Fruit fly (Drosophila melanogaster) whole organism, embryonic: ENCODE measurements around the gene cv-c.
A peak's percentile ranks its signal among the peaks of the same experiment; 100 is the strongest.

ENCODE experiments used
- Antp ChIP-seq: fragments of 200-800 bp; sonication (Bioruptor generic); optimal IDR thresholded peaks from 3 replicates; lab custom pipeline; 2016; ENCODE audit warnings: missing biosample characterization, missing genetic modification characterization
- CG11456 ChIP-seq: fragments of 200-800 bp; sonication (Bioruptor generic); IDR thresholded peaks from 3 replicates; pipeline ENCODE4 v1.3.6; 2022; ENCODE audit warnings: missing biosample characterization, missing genetic modification characterization
- CG11696 ChIP-seq: fragments of 200-800 bp; sonication (Bioruptor generic); IDR thresholded peaks from 2 replicates; pipeline ENCODE4 v1.3.6; 2022; ENCODE audit warnings: missing biosample characterization, missing genetic modification characterization
- CG12219 ChIP-seq: fragments of 200-800 bp; sonication (Bioruptor generic); optimal IDR thresholded peaks from 3 replicates; lab custom pipeline; 2018; ENCODE audit warnings: missing biosample characterization, mild to moderate bottlenecking, missing genetic modification characterization
- CG15011 ChIP-seq: fragments of 200-800 bp; sonication (Bioruptor generic); optimal IDR thresholded peaks from 3 replicates; lab custom pipeline; 2018; ENCODE audit warnings: missing biosample characterization, mild to moderate bottlenecking, missing genetic modification characterization
- CG1647 ChIP-seq: fragments of 200-800 bp; sonication (Bioruptor generic); optimal IDR thresholded peaks from 3 replicates; lab custom pipeline; 2016; ENCODE audit warnings: missing biosample characterization, missing genetic modification characterization
- CG17328 ChIP-seq: fragments of 200-800 bp; sonication (Bioruptor generic); IDR thresholded peaks from 2 replicates; pipeline ENCODE4 v1.3.6; 2022; ENCODE audit warnings: missing biosample characterization, missing genetic modification characterization
- CG3838 ChIP-seq: fragments of 200-800 bp; sonication (Bioruptor generic); optimal IDR thresholded peaks from 3 replicates; lab custom pipeline; 2016; ENCODE audit warnings: missing biosample characterization, missing genetic modification characterization
- CG43689 ChIP-seq: fragments of 200-800 bp; sonication (Bioruptor generic); IDR thresholded peaks from 2 replicates; pipeline ENCODE4 v1.3.6; 2022; ENCODE audit warnings: missing biosample characterization, missing genetic modification characterization
- CG4730 ChIP-seq: fragments of 200-800 bp; sonication (Bioruptor generic); IDR thresholded peaks from 2 replicates; pipeline ENCODE4 v1.3.6; 2022; ENCODE audit warnings: missing biosample characterization, missing genetic modification characterization
- CG5953 ChIP-seq: fragments of 200-800 bp; sonication (Bioruptor generic); IDR thresholded peaks from 2 replicates; pipeline ENCODE4 v1.3.6; 2022; ENCODE audit warnings: missing biosample characterization, missing genetic modification characterization
- CG6654 ChIP-seq: fragments of 200-800 bp; sonication (Bioruptor generic); optimal IDR thresholded peaks from 2 replicates; lab custom pipeline; 2017; ENCODE audit warnings: missing biosample characterization, mild to moderate bottlenecking, missing genetic modification characterization
- CG6683 ChIP-seq: fragments of 200-800 bp; sonication (Bioruptor generic); optimal IDR thresholded peaks from 2 replicates; lab custom pipeline; 2017; ENCODE audit warnings: missing biosample characterization, mild to moderate bottlenecking, missing genetic modification characterization, missing genetic modification reagents
- CG7963 ChIP-seq: fragments of 200-800 bp; sonication (Bioruptor generic); IDR thresholded peaks from 3 replicates; pipeline ENCODE4 v1.3.6; 2022; ENCODE audit warnings: missing biosample characterization, missing genetic modification characterization; ENCODE audit not compliant: partially characterized antibody
- CG8478 ChIP-seq: fragments of >200 bp; optimal IDR thresholded peaks from 2 replicates; lab custom pipeline; 2018
- CG8765 ChIP-seq: fragments of 200-800 bp; sonication (Bioruptor generic); IDR thresholded peaks from 2 replicates; pipeline ENCODE4 v1.3.6; 2022; ENCODE audit warnings: missing biosample characterization, missing genetic modification characterization
- CkIIα-i1 ChIP-seq: fragments of 200-800 bp; sonication (Bioruptor generic); IDR thresholded peaks from 2 replicates; pipeline ENCODE4 v1.3.6; 2022; ENCODE audit warnings: missing biosample characterization, missing genetic modification characterization
- CoRest ChIP-seq: fragments of 200-800 bp; sonication (Bioruptor generic); optimal IDR thresholded peaks from 3 replicates; lab custom pipeline; 2018; ENCODE audit warnings: missing biosample characterization, mild to moderate bottlenecking, missing genetic modification characterization, moderate library complexity
- ERR ChIP-seq: fragments of 200-800 bp; sonication (Bioruptor generic); optimal IDR thresholded peaks from 2 replicates; lab custom pipeline; 2016; ENCODE audit warnings: missing biosample characterization, missing genetic modification characterization
- Hr3 ChIP-seq: fragments of 200-800 bp; sonication (Bioruptor generic); optimal IDR thresholded peaks from 3 replicates; lab custom pipeline; 2016; ENCODE audit warnings: missing biosample characterization, missing genetic modification characterization
- Hr78 ChIP-seq, 2 experiments: fragments of 200-800 bp in 1 of 2; fragments of >200 bp in 1 of 2; sonication (Bioruptor generic) in 1 of 2; optimal IDR thresholded peaks; 2 replicates each; lab custom pipeline; 2017 to 2019; ENCODE audit warnings: missing biosample characterization in 2 of 2, missing genetic modification characterization in 2 of 2, mild to moderate bottlenecking in 1 of 2, moderate library complexity in 1 of 2
- MESR4 ChIP-seq: fragments of 200-800 bp; sonication (Bioruptor generic); optimal IDR thresholded peaks from 2 replicates; lab custom pipeline; 2018; ENCODE audit warnings: missing biosample characterization, mild to moderate bottlenecking, missing genetic modification characterization, moderate library complexity
- Mrtf ChIP-seq: fragments of 200-800 bp; sonication (Bioruptor generic); IDR thresholded peaks from 3 replicates; pipeline ENCODE4 v1.3.6; 2022; ENCODE audit warnings: missing biosample characterization, missing genetic modification characterization
- Nf-YC ChIP-seq: fragments of 200-800 bp; optimal IDR thresholded peaks from 3 replicates; lab custom pipeline; 2019; ENCODE audit warnings: missing biosample characterization, mild to moderate bottlenecking, missing genetic modification characterization, moderate library complexity
- Oli ChIP-seq: fragments of 200-800 bp; sonication (Bioruptor generic); optimal IDR thresholded peaks from 2 replicates; lab custom pipeline; 2018; ENCODE audit warnings: missing biosample characterization, mild to moderate bottlenecking, missing genetic modification characterization, moderate library complexity
- Opbp ChIP-seq: fragments of 200-800 bp; sonication (Bioruptor generic); IDR thresholded peaks from 3 replicates; pipeline ENCODE4 v1.3.6; 2022; ENCODE audit warnings: missing biosample characterization, missing genetic modification characterization; ENCODE audit not compliant: partially characterized antibody
- Ptx1 ChIP-seq: fragments of 200-800 bp; sonication (Bioruptor generic); IDR thresholded peaks from 2 replicates; pipeline ENCODE4 v1.3.6; 2022; ENCODE audit warnings: missing biosample characterization, missing genetic modification characterization
- Sox100B ChIP-seq: fragments of 200-800 bp; sonication (Bioruptor generic); optimal IDR thresholded peaks from 3 replicates; lab custom pipeline; 2018; ENCODE audit warnings: missing biosample characterization, mild to moderate bottlenecking, missing genetic modification characterization
- Taf1 ChIP-seq: fragments of 200-800 bp; sonication (Bioruptor generic); IDR thresholded peaks from 2 replicates; pipeline ENCODE4 v1.3.6; 2022; ENCODE audit warnings: missing biosample characterization, missing genetic modification characterization
- YL-1 ChIP-seq: fragments of 200-800 bp; sonication (Bioruptor generic); optimal IDR thresholded peaks from 3 replicates; lab custom pipeline; 2017; ENCODE audit warnings: missing biosample characterization, mild to moderate bottlenecking, missing genetic modification characterization
- ap ChIP-seq: fragments of 200-800 bp; sonication (Bioruptor generic); IDR thresholded peaks from 2 replicates; pipeline ENCODE4 v1.3.6; 2022; ENCODE audit warnings: missing biosample characterization, missing genetic modification characterization
- ato ChIP-seq: fragments of 200-800 bp; sonication (Bioruptor generic); IDR thresholded peaks from 2 replicates; pipeline ENCODE4 v1.3.6; 2022; ENCODE audit warnings: missing biosample characterization, missing genetic modification characterization; ENCODE audit not compliant: partially characterized antibody
- dm ChIP-seq: fragments of 200-800 bp; sonication (Bioruptor generic); optimal IDR thresholded peaks from 3 replicates; lab custom pipeline; 2016; ENCODE audit warnings: missing biosample characterization, missing genetic modification characterization
- dmrt99B ChIP-seq: fragments of 200-800 bp; sonication (Bioruptor generic); optimal IDR thresholded peaks from 2 replicates; lab custom pipeline; 2018; ENCODE audit warnings: missing biosample characterization, mild to moderate bottlenecking, missing genetic modification characterization, moderate library complexity
- ems ChIP-seq: fragments of 200-800 bp; sonication (Bioruptor generic); optimal IDR thresholded peaks from 3 replicates; lab custom pipeline; 2016; ENCODE audit warnings: missing biosample characterization, missing genetic modification characterization
- fd96Cb ChIP-seq: fragments of 200-800 bp; sonication (Bioruptor generic); optimal IDR thresholded peaks from 2 replicates; lab custom pipeline; 2018; ENCODE audit warnings: missing biosample characterization, mild to moderate bottlenecking, missing genetic modification characterization, moderate library complexity
- gro ChIP-seq: fragments of 200-800 bp; sonication (Bioruptor generic); optimal IDR thresholded peaks from 2 replicates; lab custom pipeline; 2016; ENCODE audit warnings: missing biosample characterization, missing genetic modification characterization
- h ChIP-seq: fragments of >200 bp; optimal IDR thresholded peaks from 2 replicates; lab custom pipeline; 2017
- her ChIP-seq: fragments of 200-800 bp; sonication (Bioruptor generic); optimal IDR thresholded peaks from 2 replicates; lab custom pipeline; 2016; ENCODE audit warnings: missing biosample characterization, missing genetic modification characterization
- insv ChIP-seq, 2 experiments: fragments of 200-800 bp; sonication (Bioruptor generic); optimal IDR thresholded peaks; 3 replicates each; lab custom pipeline; 2016 to 2018; ENCODE audit warnings: missing biosample characterization in 2 of 2, missing genetic modification characterization in 2 of 2
- kah ChIP-seq: fragments of 200-800 bp; sonication (Bioruptor generic); optimal IDR thresholded peaks from 2 replicates; lab custom pipeline; 2018; ENCODE audit warnings: missing biosample characterization, mild to moderate bottlenecking, missing genetic modification characterization
- lola ChIP-seq, 3 experiments: fragments of >200 bp in 2 of 3; fragments of 200-800 bp in 1 of 3; sonication (Bioruptor generic) in 1 of 3; optimal IDR thresholded peaks; 2 replicates each; lab custom pipeline; 2017 to 2019; ENCODE audit warnings: missing biosample characterization in 3 of 3, missing genetic modification characterization in 3 of 3, mild to moderate bottlenecking in 1 of 3, moderate library complexity in 1 of 3
- nerfin-1 ChIP-seq: fragments of 200-800 bp; sonication (Bioruptor generic); optimal IDR thresholded peaks from 3 replicates; lab custom pipeline; 2019; ENCODE audit warnings: missing biosample characterization, mild to moderate bottlenecking, missing genetic modification characterization, moderate library complexity
- seq ChIP-seq: fragments of 200-800 bp; sonication (Bioruptor generic); IDR thresholded peaks from 2 replicates; pipeline ENCODE4 v1.3.6; 2022; ENCODE audit warnings: missing biosample characterization, missing genetic modification characterization
- sisA ChIP-seq: fragments of 200-800 bp; sonication (Bioruptor generic); IDR thresholded peaks from 2 replicates; pipeline ENCODE4 v1.3.6; 2022; ENCODE audit warnings: missing biosample characterization, missing genetic modification characterization
- slbo ChIP-seq: fragments of 200-800 bp; sonication (Bioruptor generic); IDR thresholded peaks from 2 replicates; pipeline ENCODE4 v1.3.6; 2022; ENCODE audit warnings: missing biosample characterization, missing genetic modification characterization
- sna ChIP-seq: fragments of 200-800 bp; sonication (Bioruptor generic); IDR thresholded peaks from 2 replicates; pipeline ENCODE4 v1.3.6; 2022; ENCODE audit warnings: missing biosample characterization, missing genetic modification characterization; ENCODE audit not compliant: partially characterized antibody
- sob ChIP-seq: fragments of 200-800 bp; sonication (Bioruptor generic); IDR thresholded peaks from 2 replicates; pipeline ENCODE4 v1.3.6; 2022; ENCODE audit warnings: missing biosample characterization, missing genetic modification characterization
- tna ChIP-seq: fragments of 200-800 bp; sonication (Bioruptor generic); IDR thresholded peaks from 2 replicates; pipeline ENCODE4 v1.3.6; 2022; ENCODE audit warnings: missing biosample characterization, missing genetic modification characterization; ENCODE audit not compliant: partially characterized antibody
- trem ChIP-seq: fragments of 200-800 bp; optimal IDR thresholded peaks from 3 replicates; lab custom pipeline; 2019; ENCODE audit warnings: missing biosample characterization, mild to moderate bottlenecking, missing genetic modification characterization, moderate library complexity

cv-c gene

DNA sequence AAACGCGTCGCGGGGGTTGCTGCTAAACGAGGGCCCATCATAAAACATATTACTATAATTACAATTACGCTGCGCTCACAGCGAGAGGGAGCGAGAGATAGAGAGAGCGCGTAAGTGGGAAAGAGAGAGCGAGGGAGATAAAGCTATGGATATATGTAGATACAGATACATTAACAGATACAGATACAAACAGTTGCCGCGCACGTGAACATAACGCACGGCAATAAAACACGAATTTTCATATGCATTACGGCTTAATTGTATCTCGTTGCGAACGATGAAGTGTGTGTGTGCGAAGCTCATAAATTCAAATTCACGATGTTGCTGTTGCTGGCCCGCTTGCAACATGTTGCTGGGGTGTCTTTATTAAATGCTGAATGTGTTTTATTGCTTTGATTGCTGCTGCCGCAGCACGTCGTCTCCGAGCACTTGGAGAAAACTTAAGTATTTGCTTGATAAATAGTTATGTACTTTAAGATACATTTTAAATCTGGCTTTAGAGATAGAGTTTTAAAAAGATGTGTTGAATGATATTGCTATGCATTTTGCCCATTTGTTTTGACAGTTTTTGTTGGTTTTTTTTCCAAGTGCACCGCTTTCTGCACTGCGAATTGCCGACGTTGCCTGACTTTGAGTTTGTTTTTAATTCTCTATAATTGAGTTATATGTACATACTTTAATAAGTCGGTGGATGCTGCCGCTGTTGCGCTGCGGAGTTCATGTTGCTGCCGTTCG, 111.1 kb downstream of the cv-c start (continued):
- peak; percentile 79 for TF ChIP-seq ap (GFP tag; lab: Robert Waterston, UW)
- TF ChIP-seq Oli (tag; lab: Kevin White, UChicago), result peak; percentile 84
- TF ChIP-seq dm (GFP tag; lab: Kevin White, UChicago), result peak; percentile 41
- TF ChIP-seq ERR (GFP tag; lab: Kevin White, UChicago), result peak; percentile 40
- TF ChIP-seq MESR4 (GFP tag; lab: Kevin White, UChicago), result no peak
- TF ChIP-seq trem, result peak; percentile 18
- peak; percentile 54; the same call in 1 of the 2 replicates for TF ChIP-seq CG8765
- TF ChIP-seq Hr3 (GFP tag; lab: Kevin White, UChicago), result peak; percentile 77
- peak; percentile 79 for TF ChIP-seq CG5953 (GFP tag; lab: Robert Waterston, UW)
- peak; percentile 90 for TF ChIP-seq seq (GFP tag; lab: Robert Waterston, UW)
- TF ChIP-seq CG17328 (GFP tag; lab: Robert Waterston, UW), result peak; percentile 90
- TF ChIP-seq slbo (GFP tag; lab: Robert Waterston, UW), result peak; percentile 88
- TF ChIP-seq CoRest (tag; lab: Kevin White, UChicago), result peak; percentile 77
- no peak for TF ChIP-seq CG6654 (GFP tag; lab: Kevin White, UChicago)
- no peak for TF ChIP-seq sna (GFP tag; lab: Robert Waterston, UW)
- peak; percentile 79 for TF ChIP-seq CG11456 (GFP tag; lab: Robert Waterston, UW)
- peak; percentile 80 for TF ChIP-seq Mrtf (GFP tag; lab: Robert Waterston, UW)
- TF ChIP-seq CG6683 (GFP tag; lab: Kevin White, UChicago), result peak; percentile 31
- TF ChIP-seq CG1647 (GFP tag; lab: Kevin White, UChicago), result peak; percentile 50
- peak; percentile 85 for TF ChIP-seq sisA (GFP tag; lab: Robert Waterston, UW)
- TF ChIP-seq her, result peak; percentile 12
- no peak for TF ChIP-seq YL-1 (GFP tag; lab: Kevin White, UChicago)
- no peak for TF ChIP-seq CG8478 (lab: Kevin White, UChicago)
- TF ChIP-seq sob (GFP tag; lab: Robert Waterston, UW), result peak; percentile 82
- TF ChIP-seq ato (GFP tag; lab: Robert Waterston, UW), result no peak
- TF ChIP-seq CG15011 (GFP tag; lab: Kevin White, UChicago), result peak; percentile 14
- 0 out of 2 replicates have a peak, but pooled peaks have one; percentile 20 for TF ChIP-seq CkIIα-i1
- TF ChIP-seq Ptx1 (GFP tag; lab: Robert Waterston, UW), result peak; percentile 89
- TF ChIP-seq h (lab: Kevin White, UChicago), result no peak
- no peak for TF ChIP-seq CG3838 (GFP tag; lab: Kevin White, UChicago)
- peak; percentile 64 for TF ChIP-seq Taf1 (GFP tag; lab: Robert Waterston, UW)
- no peak for TF ChIP-seq Nf-YC (tag; lab: Kevin White, UChicago)
- peak; percentile 83 for TF ChIP-seq dmrt99B (tag; lab: Kevin White, UChicago)
- peak; percentile 81 for TF ChIP-seq ems (GFP tag; lab: Kevin White, UChicago)
- TF ChIP-seq CG12219 (GFP tag; lab: Kevin White, UChicago), result peak; percentile 78
- no peak for TF ChIP-seq tna (GFP tag; lab: Robert Waterston, UW)
- no peak for TF ChIP-seq Opbp (GFP tag; lab: Robert Waterston, UW)
- TF ChIP-seq fd96Cb (tag; lab: Kevin White, UChicago), result peak; percentile 67
- peak; percentile 76 for TF ChIP-seq CG11696 (GFP tag; lab: Robert Waterston, UW)
- no peak for TF ChIP-seq Hr78 (GFP tag; optimal IDR thresholded peaks at IDR 0.05; lab: Kevin White, UChicago)
- TF ChIP-seq gro (GFP tag; lab: Kevin White, UChicago), result peak; percentile 44
- no peak for TF ChIP-seq nerfin-1 (tag; lab: Kevin White, UChicago)
- no peak for TF ChIP-seq kah
- TF ChIP-seq CG4730 (GFP tag; lab: Robert Waterston, UW), result peak; percentile 68
- TF ChIP-seq CG43689, result peak; percentile 69
- peak; percentile 58 for TF ChIP-seq Sox100B
- TF ChIP-seq CG7963 (GFP tag; lab: Robert Waterston, UW), result no peak
- TF ChIP-seq lola (GFP tag; optimal IDR thresholded peaks at IDR 0.05; lab: Kevin White, UChicago), result peak in 1 of 3 experiments; percentile 41
- peak; percentile 46 for TF ChIP-seq Antp (GFP tag; lab: Kevin White, UChicago)
- TF ChIP-seq insv (GFP tag; optimal IDR thresholded peaks at IDR 0.05; lab: Kevin White, UChicago), result no peak
